Fruit fly (Drosophila melanogaster) whole organism, embryonic: ENCODE data around the gene CG15160.

Experiments
- Asciz ChIP-seq: fragments of 200-800 bp; sonication (Bioruptor generic); optimal IDR thresholded peaks from 2 replicates; lab custom pipeline; 2017; ENCODE audit warnings: missing biosample characterization, mild to moderate bottlenecking, missing genetic modification characterization, missing genetic modification reagents
- BEAF-32 ChIP-seq: fragments of 200-800 bp; sonication (Bioruptor generic); optimal IDR thresholded peaks from 3 replicates; lab custom pipeline; 2017; ENCODE audit warnings: missing biosample characterization, missing genetic modification characterization, mild to moderate bottlenecking, moderate library complexity, missing genetic modification reagents
- CG10959 ChIP-seq: fragments of 200-800 bp; sonication (Bioruptor generic); IDR thresholded peaks from 2 replicates; pipeline ENCODE4 v1.3.6; 2022; ENCODE audit warnings: missing biosample characterization, missing genetic modification characterization
- CG10979 ChIP-seq: fragments of 200-800 bp; sonication (Bioruptor generic); optimal IDR thresholded peaks from 2 replicates; lab custom pipeline; 2018; ENCODE audit warnings: missing biosample characterization, mild to moderate bottlenecking, missing genetic modification characterization, moderate library complexity
- CG12744 ChIP-seq: fragments of 200-800 bp; sonication (Bioruptor generic); optimal IDR thresholded peaks from 2 replicates; lab custom pipeline; 2016; ENCODE audit warnings: missing biosample characterization, missing genetic modification characterization
- CG13424 ChIP-seq: fragments of 200-800 bp; sonication (Bioruptor generic); optimal IDR thresholded peaks from 2 replicates; lab custom pipeline; 2019; ENCODE audit warnings: missing biosample characterization, mild to moderate bottlenecking, missing genetic modification characterization, moderate library complexity
- CG1529 ChIP-seq: fragments of 200-800 bp; sonication (Bioruptor generic); optimal IDR thresholded peaks from 3 replicates; lab custom pipeline; 2018; ENCODE audit warnings: missing biosample characterization, missing genetic modification characterization
- CG17328 ChIP-seq: fragments of 200-800 bp; sonication (Bioruptor generic); IDR thresholded peaks from 2 replicates; pipeline ENCODE4 v1.3.6; 2022; ENCODE audit warnings: missing biosample characterization, missing genetic modification characterization
- CG17359 ChIP-seq: fragments of 200-800 bp; sonication (Bioruptor generic); optimal IDR thresholded peaks from 3 replicates; lab custom pipeline; 2018; ENCODE audit warnings: missing biosample characterization, mild to moderate bottlenecking, missing genetic modification characterization, moderate library complexity
- CG17612 ChIP-seq: fragments of 200-800 bp; sonication (Bioruptor generic); IDR thresholded peaks from 2 replicates; pipeline ENCODE4 v1.3.6; 2022; ENCODE audit warnings: missing biosample characterization, missing genetic modification characterization
- CG18262 ChIP-seq: fragments of 200-800 bp; optimal IDR thresholded peaks from 3 replicates; lab custom pipeline; 2019; ENCODE audit warnings: missing biosample characterization, mild to moderate bottlenecking, missing genetic modification characterization, moderate library complexity
- CG2202 ChIP-seq: fragments of 200-800 bp; sonication (Bioruptor generic); optimal IDR thresholded peaks from 2 replicates; lab custom pipeline; 2018; ENCODE audit warnings: missing biosample characterization, mild to moderate bottlenecking, missing genetic modification characterization
- CG2712 ChIP-seq: fragments of 200-800 bp; optimal IDR thresholded peaks from 3 replicates; lab custom pipeline; 2019; ENCODE audit warnings: missing biosample characterization, mild to moderate bottlenecking, missing genetic modification characterization, moderate library complexity
- CG30020 ChIP-seq: fragments of 200-800 bp; optimal IDR thresholded peaks from 2 replicates; lab custom pipeline; 2019; ENCODE audit warnings: missing biosample characterization, mild to moderate bottlenecking, missing genetic modification characterization, moderate library complexity
- CG31365 ChIP-seq: fragments of 200-800 bp; sonication (Bioruptor generic); optimal IDR thresholded peaks from 2 replicates; lab custom pipeline; 2018; ENCODE audit warnings: missing biosample characterization, mild to moderate bottlenecking, missing genetic modification characterization
- CG32532 ChIP-seq: fragments of 200-800 bp; sonication (Bioruptor generic); IDR thresholded peaks from 2 replicates; pipeline ENCODE4 v1.3.6; 2022; ENCODE audit warnings: missing biosample characterization, missing genetic modification characterization
- CG4328 ChIP-seq: fragments of 200-800 bp; sonication (Bioruptor generic); optimal IDR thresholded peaks from 3 replicates; lab custom pipeline; 2017; ENCODE audit warnings: missing biosample characterization, missing genetic modification reagents, missing genetic modification characterization
- CG4424 ChIP-seq: fragments of 200-800 bp; sonication (Bioruptor generic); optimal IDR thresholded peaks from 3 replicates; lab custom pipeline; 2016; ENCODE audit warnings: missing biosample characterization, missing genetic modification characterization
- CG6683 ChIP-seq: fragments of 200-800 bp; sonication (Bioruptor generic); optimal IDR thresholded peaks from 2 replicates; lab custom pipeline; 2017; ENCODE audit warnings: missing biosample characterization, mild to moderate bottlenecking, missing genetic modification characterization, missing genetic modification reagents
- CG6813 ChIP-seq: fragments of 200-800 bp; sonication (Bioruptor generic); optimal IDR thresholded peaks from 2 replicates; lab custom pipeline; 2017; ENCODE audit warnings: missing biosample characterization, missing genetic modification characterization, mild to moderate bottlenecking, moderate library complexity, missing genetic modification reagents
- CG7271 ChIP-seq: fragments of 200-800 bp; sonication (Bioruptor generic); optimal IDR thresholded peaks from 2 replicates; lab custom pipeline; 2018; ENCODE audit warnings: missing biosample characterization, mild to moderate bottlenecking, missing genetic modification characterization, moderate library complexity
- CG8290 ChIP-seq, 3 experiments: fragments of 200-800 bp; sonication (Bioruptor generic); optimal IDR thresholded peaks; 2 replicates each; lab custom pipeline; 2016 to 2019; ENCODE audit warnings: missing biosample characterization in 3 of 3, missing genetic modification characterization in 3 of 3, mild to moderate bottlenecking in 2 of 3, moderate library complexity in 1 of 3
- CHES-1-like ChIP-seq: fragments of 200-800 bp; sonication (Bioruptor generic); optimal IDR thresholded peaks from 2 replicates; lab custom pipeline; 2016; ENCODE audit warnings: missing biosample characterization, missing genetic modification characterization
- Dfd ChIP-seq, 2 experiments: fragments of >200 bp; optimal IDR thresholded peaks; 2 replicates each; lab custom pipeline; 2017; ENCODE audit warnings: missing biosample characterization in 2 of 2, missing genetic modification characterization in 2 of 2
- Dip2 ChIP-seq: fragments of 200-800 bp; sonication (Bioruptor generic); IDR thresholded peaks from 2 replicates; pipeline ENCODE4 v1.3.6; 2022; ENCODE audit warnings: missing biosample characterization, missing genetic modification characterization
- E2f1 ChIP-seq: fragments of 200-800 bp; sonication (Bioruptor generic); IDR thresholded peaks from 2 replicates; pipeline ENCODE4 v1.3.6; 2022; ENCODE audit warnings: missing biosample characterization, missing genetic modification characterization
- Med ChIP-seq: fragments of 200-800 bp; sonication (Bioruptor generic); peaks from one replicate; lab custom pipeline; 2016; ENCODE audit warnings: missing biosample characterization, missing genetic modification characterization, mild to moderate bottlenecking, inconsistent platforms, moderate library complexity
- Opbp ChIP-seq: fragments of 200-800 bp; sonication (Bioruptor generic); IDR thresholded peaks from 3 replicates; pipeline ENCODE4 v1.3.6; 2022; ENCODE audit warnings: missing biosample characterization, missing genetic modification characterization; ENCODE audit not compliant: partially characterized antibody
- Side ChIP-seq: fragments of 200-800 bp; sonication (Bioruptor generic); optimal IDR thresholded peaks from 2 replicates; lab custom pipeline; 2016; ENCODE audit warnings: missing biosample characterization, missing genetic modification characterization
- Ssrp ChIP-seq: fragments of 200-800 bp; sonication (Bioruptor generic); optimal IDR thresholded peaks from 2 replicates; lab custom pipeline; 2018; ENCODE audit warnings: missing biosample characterization, mild to moderate bottlenecking, missing genetic modification characterization, moderate library complexity
- chif ChIP-seq, 2 experiments: fragments of 200-800 bp; sonication (Bioruptor generic); optimal IDR thresholded peaks; 3 replicates each; lab custom pipeline; 2016; ENCODE audit warnings: missing biosample characterization in 2 of 2, missing genetic modification characterization in 2 of 2
- corto ChIP-seq: fragments of 200-800 bp; sonication (Bioruptor generic); optimal IDR thresholded peaks from 2 replicates; lab custom pipeline; 2016; ENCODE audit warnings: missing biosample characterization, mild to moderate bottlenecking, missing genetic modification characterization, moderate library complexity
- danr ChIP-seq: fragments of 200-800 bp; sonication (Bioruptor generic); IDR thresholded peaks from 2 replicates; pipeline ENCODE4 v1.3.6; 2022; ENCODE audit warnings: missing biosample characterization, missing genetic modification characterization
- grau ChIP-seq: fragments of 200-800 bp; optimal IDR thresholded peaks from 3 replicates; lab custom pipeline; 2019; ENCODE audit warnings: missing biosample characterization, mild to moderate bottlenecking, missing genetic modification characterization, moderate library complexity
- grn ChIP-seq: fragments of 200-800 bp; sonication (Bioruptor generic); optimal IDR thresholded peaks from 3 replicates; lab custom pipeline; 2017; ENCODE audit warnings: missing biosample characterization, missing genetic modification characterization
- jigr1 ChIP-seq: fragments of 200-800 bp; sonication (Bioruptor generic); IDR thresholded peaks from 3 replicates; pipeline ENCODE4 v1.3.6; 2022; ENCODE audit warnings: missing biosample characterization, missing genetic modification characterization
- lilli ChIP-seq: fragments of 200-800 bp; sonication (Bioruptor generic); optimal IDR thresholded peaks from 3 replicates; lab custom pipeline; 2016; ENCODE audit warnings: missing biosample characterization, missing genetic modification characterization
- mam ChIP-seq: fragments of 200-800 bp; sonication (Bioruptor generic); optimal IDR thresholded peaks from 3 replicates; lab custom pipeline; 2016; ENCODE audit warnings: missing biosample characterization, missing genetic modification characterization
- otp ChIP-seq: fragments of 200-800 bp; sonication (Bioruptor generic); IDR thresholded peaks from 3 replicates; pipeline ENCODE4, ENCODE4 v1.3.6; 2022; ENCODE audit warnings: missing biosample characterization, missing genetic modification characterization
- phol ChIP-seq: fragments of 200-800 bp; sonication (Bioruptor generic); optimal IDR thresholded peaks from 3 replicates; lab custom pipeline; 2018; ENCODE audit warnings: missing biosample characterization, mild to moderate bottlenecking, missing genetic modification characterization, moderate library complexity
- repo ChIP-seq: fragments of 200-800 bp; sonication (Bioruptor generic); optimal IDR thresholded peaks from 2 replicates; lab custom pipeline; 2016; ENCODE audit warnings: missing biosample characterization, missing genetic modification characterization
- rib ChIP-seq: fragments of 200-800 bp; sonication (Bioruptor generic); IDR thresholded peaks from 2 replicates; pipeline ENCODE4 v1.3.6; 2022; ENCODE audit warnings: missing biosample characterization, missing genetic modification characterization
- slbo ChIP-seq: fragments of 200-800 bp; sonication (Bioruptor generic); IDR thresholded peaks from 2 replicates; pipeline ENCODE4 v1.3.6; 2022; ENCODE audit warnings: missing biosample characterization, missing genetic modification characterization
- slp2 ChIP-seq: fragments of 200-800 bp; sonication (Bioruptor generic); optimal IDR thresholded peaks from 2 replicates; lab custom pipeline; 2016; ENCODE audit warnings: missing biosample characterization, missing genetic modification characterization
- so ChIP-seq: fragments of 200-800 bp; sonication (Bioruptor generic); IDR thresholded peaks from 3 replicates; pipeline ENCODE4 v1.3.6; 2022; ENCODE audit warnings: missing biosample characterization, missing genetic modification characterization
- zen ChIP-seq: fragments of 200-800 bp; sonication (Bioruptor generic); optimal IDR thresholded peaks from 3 replicates; lab custom pipeline; 2018; ENCODE audit warnings: missing biosample characterization, mild to moderate bottlenecking, missing genetic modification characterization, moderate library complexity

The CG15160 gene

DNA sequence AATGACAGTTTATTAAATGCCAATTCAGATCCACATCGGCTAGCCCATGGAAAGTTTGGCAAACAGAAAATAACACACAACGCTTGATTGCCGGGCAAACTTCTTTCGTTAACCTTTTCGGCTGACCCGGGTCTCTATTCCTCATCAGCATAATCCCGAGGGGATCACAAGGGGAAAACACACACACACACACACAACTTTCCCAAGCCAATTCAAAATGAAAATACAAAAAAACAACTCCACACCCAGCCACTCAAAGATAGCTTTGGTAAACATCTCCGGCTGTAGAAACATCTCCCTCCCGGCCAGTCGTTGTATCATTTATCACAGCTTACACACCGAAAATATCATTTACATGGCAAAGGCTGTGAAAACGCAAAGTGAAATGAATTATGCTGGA lies 29.5 kb downstream of the CG15160 start (continued):
- no peak for TF ChIP-seq corto (GFP tag; lab: Kevin White, UChicago)
- TF ChIP-seq Ssrp (tag; lab: Kevin White, UChicago) = no peak
- no peak for TF ChIP-seq CG4424 (GFP tag; lab: Kevin White, UChicago)
- no peak for TF ChIP-seq CG4328 (GFP tag; lab: Kevin White, UChicago)
- no peak for TF ChIP-seq Dip2 (GFP tag; lab: Robert Waterston, UW)
- TF ChIP-seq, all 482 proteins: peak for 8

DNA sequence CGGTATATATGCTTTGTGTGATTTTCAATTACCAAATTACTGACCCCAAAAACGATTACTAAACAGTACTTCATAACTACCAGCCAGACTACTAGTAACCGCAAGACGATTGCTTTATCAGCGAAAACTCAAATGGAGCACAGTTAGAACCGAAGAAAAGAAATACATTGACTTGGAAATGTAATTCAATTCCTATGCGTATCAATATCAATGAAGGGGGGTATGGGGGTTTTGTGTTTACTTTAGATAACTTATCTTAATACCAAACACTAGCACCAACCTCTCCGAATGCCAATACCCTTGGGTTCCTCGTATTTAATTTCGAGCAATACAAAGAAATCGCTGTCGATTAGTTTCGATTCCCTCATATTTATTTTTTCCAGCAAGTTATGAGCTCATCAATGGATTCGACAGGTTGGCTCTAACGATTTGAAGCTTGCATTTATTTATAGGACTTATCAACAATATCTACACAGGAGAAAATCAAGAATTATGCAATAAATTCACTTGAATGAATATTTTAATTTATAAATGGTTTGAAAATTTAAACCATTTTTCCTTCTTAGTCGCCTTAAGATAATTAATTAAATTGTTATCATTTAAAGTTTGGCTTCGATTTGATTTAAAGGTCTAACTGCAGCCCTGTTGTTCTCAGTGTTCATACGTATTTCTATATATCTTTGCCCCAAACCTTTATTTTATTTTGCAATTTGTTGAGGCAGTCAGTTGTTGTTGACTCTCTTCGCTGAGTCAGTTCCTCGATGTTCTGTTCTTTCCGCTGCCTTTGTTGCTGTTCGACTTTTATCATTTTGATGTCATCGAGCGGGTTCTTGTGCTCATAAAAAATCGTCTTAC lies 30.9 kb downstream of the CG15160 start:
- peak; percentile 55 for TF ChIP-seq CG1529 (GFP tag; lab: Kevin White, UChicago)
- TF ChIP-seq CG17612 (GFP tag; lab: Robert Waterston, UW) = peak; percentile 45; the same call in 1 of the 2 replicates
- TF ChIP-seq phol (tag; lab: Kevin White, UChicago) = peak; percentile 82
- no peak for TF ChIP-seq BEAF-32 (GFP tag; lab: Kevin White, UChicago)
- peak; percentile 16 for TF ChIP-seq repo
- peak; percentile 64 for TF ChIP-seq CG6813 (GFP tag; lab: Kevin White, UChicago)
- TF ChIP-seq CG10979 (tag; lab: Kevin White, UChicago) = peak; percentile 83
- peak; percentile 64; the same call in 1 of the 3 replicates for TF ChIP-seq so (GFP tag; lab: Robert Waterston, UW)
- TF ChIP-seq CG13424 = peak; percentile 84
- peak; percentile 83 for TF ChIP-seq CG17359 (tag; lab: Kevin White, UChicago)
- TF ChIP-seq CG10959 (GFP tag; lab: Robert Waterston, UW) = 0 out of 2 replicates have a peak, but pooled peaks have one; percentile 9
- TF ChIP-seq slbo (GFP tag; lab: Robert Waterston, UW) = peak; percentile 86
- TF ChIP-seq CG30020 = peak; percentile 30
- TF ChIP-seq CHES-1-like (GFP tag; lab: Kevin White, UChicago) = peak; percentile 1
- TF ChIP-seq chif (GFP tag; optimal IDR thresholded peaks at IDR 0.05; lab: Kevin White, UChicago) = peak; percentile 51 to 55
- TF ChIP-seq lilli = peak; percentile 78
- TF ChIP-seq CG2202 (tag; lab: Kevin White, UChicago) = peak; percentile 20
- TF ChIP-seq E2f1 (GFP tag; lab: Robert Waterston, UW) = peak; percentile 78
- peak; percentile 91 for TF ChIP-seq CG2712 (tag; lab: Kevin White, UChicago)
- TF ChIP-seq Med = peak; percentile 81
- 0 out of 3 replicates have a peak, but pooled peaks have one; percentile 26 for TF ChIP-seq otp
- no peak for TF ChIP-seq Opbp (GFP tag; lab: Robert Waterston, UW)
- peak; percentile 82 for TF ChIP-seq CG32532 (GFP tag; lab: Robert Waterston, UW)
- TF ChIP-seq danr (GFP tag; lab: Robert Waterston, UW) = no peak
- TF ChIP-seq grn (GFP tag; lab: Kevin White, UChicago) = peak; percentile 89
- peak; percentile 86 for TF ChIP-seq grau (tag; lab: Kevin White, UChicago)
- peak; percentile 77 for TF ChIP-seq CG17328 (GFP tag; lab: Robert Waterston, UW)
- no peak for TF ChIP-seq slp2
- TF ChIP-seq mam (GFP tag; lab: Kevin White, UChicago) = peak; percentile 57
- peak; percentile 35 for TF ChIP-seq CG12744
- peak; percentile 73 for TF ChIP-seq zen (tag; lab: Kevin White, UChicago)
- no peak for TF ChIP-seq CG31365 (tag; lab: Kevin White, UChicago)
- peak; percentile 54; the same call in 1 of the 2 replicates for TF ChIP-seq rib (GFP tag; lab: Robert Waterston, UW)
- TF ChIP-seq CG6683 = peak; percentile 58
- TF ChIP-seq Asciz (GFP tag; lab: Kevin White, UChicago) = peak; percentile 66
- TF ChIP-seq CG7271 = no peak
- no peak for TF ChIP-seq Dfd (GFP tag; optimal IDR thresholded peaks at IDR 0.05; lab: Kevin White, UChicago)
- TF ChIP-seq CG8290 (GFP tag; optimal IDR thresholded peaks at IDR 0.05; lab: Kevin White, UChicago) = no peak
- TF ChIP-seq CG8290 (tag; optimal IDR thresholded peaks at IDR 0.05; lab: Kevin White, UChicago) = peak in 1 of 2 experiments; percentile 31
- peak; percentile 86 for TF ChIP-seq CG18262 (tag; lab: Kevin White, UChicago)
- no peak for TF ChIP-seq Side (GFP tag; lab: Kevin White, UChicago)
- no peak for TF ChIP-seq jigr1 (GFP tag; lab: Robert Waterston, UW)
